Worm (Caenorhabditis elegans): Measurements from ENCODE around the gene otub-4.

otub-4 gene

DNA sequence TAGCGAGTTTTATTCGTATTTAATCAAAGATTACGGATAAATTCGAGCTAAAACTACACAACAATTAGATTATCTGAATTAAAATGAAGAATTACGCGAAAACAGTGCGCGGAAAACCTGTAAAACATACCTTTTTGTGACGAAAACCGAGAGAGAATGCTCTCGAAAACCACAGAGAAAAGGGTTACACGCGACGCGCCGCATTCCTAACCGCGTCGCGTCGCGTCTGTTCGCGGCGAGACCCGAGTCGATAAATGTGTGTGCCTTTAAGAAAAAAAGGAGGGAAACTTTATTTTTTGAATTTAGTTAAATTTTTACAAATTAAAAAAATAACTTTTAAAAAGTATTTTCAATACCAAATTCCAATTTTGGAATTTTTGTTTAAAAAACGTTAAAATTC, 39.3 kb downstream of the otub-4 start, which contains the start of gene hrpa-1 (continued):
- TF ChIP-seq daf-16 (GFP tag; optimal IDR thresholded peaks at IDR 0.05) (peak in 1 of 2 experiments; percentile 14), daf-16 (tag; optimal IDR thresholded peaks at IDR 0.05) (peak; percentile 50), saeg-2 (GFP tag; IDR thresholded peaks at IDR 0.05) (no peak), madf-5 (GFP tag; IDR thresholded peaks at IDR 0.05) (no peak), aha-1 (tag) (peak; percentile 69), F26F4.8 (GFP tag; conservative IDR thresholded peaks at IDR 0.05) (no peak), lin-1 (GFP tag; IDR thresholded peaks at IDR 0.05) (no peak), dve-1 (tag; optimal IDR thresholded peaks at IDR 0.05; ENCODE audit: insufficient read depth) (peak; percentile 85), php-3 (GFP tag; IDR thresholded peaks at IDR 0.05) (no peak), Y5F2A.4 (GFP tag; optimal IDR thresholded peaks at IDR 0.05) (no peak), lim-7 (GFP tag; IDR thresholded peaks at IDR 0.05) (no peak), snpc-1.2 (GFP tag; IDR thresholded peaks at IDR 0.05) (no peak), arid-1 (GFP tag; conservative IDR thresholded peaks at IDR 0.05) (peak; percentile 65), mdt-29 (GFP tag; IDR thresholded peaks at IDR 0.05) (no peak), pqm-1 (tag; optimal IDR thresholded peaks at IDR 0.05) (no peak), mdl-1 (tag; optimal IDR thresholded peaks at IDR 0.05) (peak in 1 of 2 experiments; percentile 64), unc-62 (GFP tag; optimal IDR thresholded peaks at IDR 0.05 in 1 of 2) (no peak), unc-62 (tag; optimal IDR thresholded peaks at IDR 0.05) (no peak), ceh-62 (tag; optimal IDR thresholded peaks at IDR 0.05) (no peak), set-16 (GFP tag; IDR thresholded peaks at IDR 0.05) (no peak), sdz-12 (GFP tag; optimal IDR thresholded peaks at IDR 0.05) (no peak), ceh-28 (tag; optimal IDR thresholded peaks at IDR 0.05) (no peak), F10B5.3 (tag; optimal IDR thresholded peaks at IDR 0.05) (no peak), nhr-41 (GFP tag; IDR thresholded peaks at IDR 0.05) (no peak), attf-4 (tag; optimal IDR thresholded peaks at IDR 0.05) (no peak), nhr-48 (tag; optimal IDR thresholded peaks at IDR 0.05) (no peak), lin-39 (tag; optimal IDR thresholded peaks at IDR 0.05) (no peak), nhr-11 (tag; optimal IDR thresholded peaks at IDR 0.05) (peak; percentile 51), vab-7 (GFP tag; IDR thresholded peaks at IDR 0.05) (0 out of 2 replicates have a peak, but pooled peaks have one; percentile 8), hif-1 (tag; optimal IDR thresholded peaks at IDR 0.05) (peak in 1 of 2 experiments; percentile 64), D1046.2 (GFP tag; IDR thresholded peaks at IDR 0.05) (no peak), nhr-25 (tag; optimal IDR thresholded peaks at IDR 0.05; ENCODE audit: borderline replicate concordance, insufficient read depth) (no peak), mxl-2 (GFP tag; conservative IDR thresholded peaks at IDR 0.05) (no peak), nhr-42 (GFP tag; IDR thresholded peaks at IDR 0.05) (no peak), tag-97 (GFP tag; IDR thresholded peaks at IDR 0.05) (no peak), nhr-10 (tag; optimal IDR thresholded peaks at IDR 0.05) (no peak), ceh-20 (GFP tag; IDR thresholded peaks at IDR 0.05) (peak; percentile 66; the same call in 1 of the 2 replicates), ZK337.2 (GFP tag; IDR thresholded peaks at IDR 0.05) (no peak), fos-1 (tag; optimal IDR thresholded peaks at IDR 0.05) (no peak), nhr-237 (tag; optimal IDR thresholded peaks at IDR 0.05) (no peak), nhr-102 (tag; optimal IDR thresholded peaks at IDR 0.05) (peak; percentile 61), zip-11 (GFP tag; IDR thresholded peaks at IDR 0.05) (no peak), tra-1 (GFP tag; IDR thresholded peaks at IDR 0.05) (no peak), dmd-6 (GFP tag; IDR thresholded peaks at IDR 0.05) (peak; percentile 27; the same call in 1 of the 2 replicates), Y48G9A.11 (GFP tag; IDR thresholded peaks at IDR 0.05) (no peak), snpc-4 (tag; optimal IDR thresholded peaks at IDR 0.05) (peak; percentile 39), daf-8 (GFP tag; IDR thresholded peaks at IDR 0.05) (no peak), zip-2 (tag; optimal IDR thresholded peaks at IDR 0.05) (peak; percentile 67), nhr-76 (tag; optimal IDR thresholded peaks at IDR 0.05) (no peak), lir-3 (tag; optimal IDR thresholded peaks at IDR 0.05) (no peak), dmd-9 (GFP tag; IDR thresholded peaks at IDR 0.05) (no peak), rbr-2 (tag; optimal IDR thresholded peaks at IDR 0.05) (peak; percentile 76), zfp-2 (tag; optimal IDR thresholded peaks at IDR 0.05) (no peak)

All from whole organism, L4 larva.